Fruit fly (Drosophila melanogaster) whole organism, embryonic: Measurements from ENCODE around the gene CG10338.

ENCODE experiments used
- Antp ChIP-seq: fragments of 200-800 bp; sonication (Bioruptor generic); optimal IDR thresholded peaks from 3 replicates; lab custom pipeline; 2016; ENCODE audit warnings: missing biosample characterization, missing genetic modification characterization
- Atf3 ChIP-seq: fragments of 200-800 bp; sonication (Bioruptor generic); optimal IDR thresholded peaks from 3 replicates; lab custom pipeline; 2016; ENCODE audit warnings: missing biosample characterization, missing genetic modification characterization
- CG10274 ChIP-seq: fragments of 200-800 bp; sonication (Bioruptor generic); optimal IDR thresholded peaks from 3 replicates; lab custom pipeline; 2017; ENCODE audit warnings: missing biosample characterization, mild to moderate bottlenecking, missing genetic modification characterization
- CG11247 ChIP-seq: fragments of 200-800 bp; sonication (Bioruptor generic); IDR thresholded peaks from 2 replicates; pipeline ENCODE4 v1.3.6; 2022; ENCODE audit warnings: missing biosample characterization, missing genetic modification characterization
- CG14667 ChIP-seq: fragments of 200-800 bp; sonication (Bioruptor generic); IDR thresholded peaks from 2 replicates; pipeline ENCODE4 v1.3.6; 2022; ENCODE audit warnings: missing biosample characterization, missing genetic modification characterization
- CG1832 ChIP-seq: fragments of 200-800 bp; sonication (Bioruptor generic); optimal IDR thresholded peaks from 2 replicates; lab custom pipeline; 2017; ENCODE audit warnings: missing biosample characterization, mild to moderate bottlenecking, missing genetic modification characterization, inconsistent platforms
- CG2199 ChIP-seq: fragments of 200-800 bp; sonication (Bioruptor generic); IDR thresholded peaks from 3 replicates; pipeline ENCODE4 v1.3.6; 2022; ENCODE audit warnings: missing biosample characterization, missing genetic modification characterization
- CG3407 ChIP-seq: fragments of 200-800 bp; sonication (Bioruptor generic); optimal IDR thresholded peaks from 2 replicates; lab custom pipeline; 2018; ENCODE audit warnings: missing biosample characterization, mild to moderate bottlenecking, missing genetic modification characterization
- CG34422 ChIP-seq: fragments of 200-800 bp; sonication (Bioruptor generic); IDR thresholded peaks from 3 replicates; pipeline ENCODE4 v1.3.6; 2022; ENCODE audit warnings: missing biosample characterization, missing genetic modification characterization
- CG5245 ChIP-seq: fragments of 200-800 bp; sonication (Bioruptor generic); optimal IDR thresholded peaks from 3 replicates; lab custom pipeline; 2016; ENCODE audit warnings: missing biosample characterization, missing genetic modification characterization
- CG6689 ChIP-seq: fragments of 200-800 bp; sonication (Bioruptor generic); IDR thresholded peaks from 2 replicates; pipeline ENCODE4 v1.3.6; 2022; ENCODE audit warnings: missing biosample characterization, missing genetic modification characterization
- CG7928 ChIP-seq: fragments of 200-800 bp; sonication (Bioruptor generic); optimal IDR thresholded peaks from 2 replicates; lab custom pipeline; 2017; ENCODE audit warnings: missing biosample characterization, mild to moderate bottlenecking, missing genetic modification characterization
- CG8290 ChIP-seq, 3 experiments: fragments of 200-800 bp; sonication (Bioruptor generic); optimal IDR thresholded peaks; 2 replicates each; lab custom pipeline; 2016 to 2019; ENCODE audit warnings: missing biosample characterization in 3 of 3, missing genetic modification characterization in 3 of 3, mild to moderate bottlenecking in 2 of 3, moderate library complexity in 1 of 3
- CG9609 ChIP-seq: fragments of 200-800 bp; sonication (Bioruptor generic); optimal IDR thresholded peaks from 3 replicates; lab custom pipeline; 2016; ENCODE audit warnings: missing biosample characterization, missing genetic modification characterization
- CG9932 ChIP-seq: fragments of 200-800 bp; sonication (Bioruptor generic); IDR thresholded peaks from 2 replicates; pipeline ENCODE4 v1.3.6; 2022; ENCODE audit warnings: missing biosample characterization, missing genetic modification characterization
- D ChIP-seq, 2 experiments: fragments of 200-800 bp in 1 of 2; fragments of >200 bp in 1 of 2; sonication (Bioruptor generic) in 1 of 2; optimal IDR thresholded peaks; 2 replicates in 1 of 2; 3 replicates in 1 of 2; lab custom pipeline; 2017; ENCODE audit warnings: mild to moderate bottlenecking in 1 of 2, missing biosample characterization in 1 of 2, missing genetic modification characterization in 1 of 2, missing genetic modification reagents in 1 of 2
- Ets97D ChIP-seq: fragments of 200-800 bp; sonication (Bioruptor generic); optimal IDR thresholded peaks from 3 replicates; lab custom pipeline; 2016; ENCODE audit warnings: missing biosample characterization, missing genetic modification characterization
- Hr3 ChIP-seq: fragments of 200-800 bp; sonication (Bioruptor generic); optimal IDR thresholded peaks from 3 replicates; lab custom pipeline; 2016; ENCODE audit warnings: missing biosample characterization, missing genetic modification characterization
- Kr ChIP-seq: fragments of 200-800 bp; sonication (Bioruptor generic); optimal IDR thresholded peaks from 2 replicates; lab custom pipeline; 2017; ENCODE audit warnings: missing biosample characterization, mild to moderate bottlenecking, missing genetic modification characterization
- MESR4 ChIP-seq: fragments of 200-800 bp; sonication (Bioruptor generic); optimal IDR thresholded peaks from 2 replicates; lab custom pipeline; 2018; ENCODE audit warnings: missing biosample characterization, mild to moderate bottlenecking, missing genetic modification characterization, moderate library complexity
- Med ChIP-seq: fragments of 200-800 bp; sonication (Bioruptor generic); peaks from one replicate; lab custom pipeline; 2016; ENCODE audit warnings: missing biosample characterization, missing genetic modification characterization, mild to moderate bottlenecking, inconsistent platforms, moderate library complexity
- Meics ChIP-seq: fragments of 200-800 bp; sonication (Bioruptor generic); optimal IDR thresholded peaks from 2 replicates; lab custom pipeline; 2017; ENCODE audit warnings: missing biosample characterization, mild to moderate bottlenecking, missing genetic modification characterization
- NfI ChIP-seq: fragments of 200-800 bp; sonication (Bioruptor generic); optimal IDR thresholded peaks from 3 replicates; lab custom pipeline; 2018; ENCODE audit warnings: missing biosample characterization, mild to moderate bottlenecking, missing genetic modification characterization, moderate library complexity
- Scr ChIP-seq: fragments of 200-800 bp; sonication (Bioruptor generic); IDR thresholded peaks from 2 replicates; pipeline ENCODE4 v1.3.6; 2022; ENCODE audit warnings: missing biosample characterization, missing genetic modification characterization; ENCODE audit not compliant: partially characterized antibody
- Sox100B ChIP-seq: fragments of 200-800 bp; sonication (Bioruptor generic); optimal IDR thresholded peaks from 3 replicates; lab custom pipeline; 2018; ENCODE audit warnings: missing biosample characterization, mild to moderate bottlenecking, missing genetic modification characterization
- Trl ChIP-seq, 3 experiments: fragments of >200 bp in 2 of 3; fragments of 200-800 bp in 1 of 3; sonication (Bioruptor generic) in 1 of 3; optimal IDR thresholded peaks; 2 replicates in 1 of 3; 3 replicates in 2 of 3; lab custom pipeline; 2016 to 2017; ENCODE audit warnings: missing biosample characterization in 1 of 3, missing genetic modification characterization in 1 of 3
- YL-1 ChIP-seq: fragments of 200-800 bp; sonication (Bioruptor generic); optimal IDR thresholded peaks from 3 replicates; lab custom pipeline; 2017; ENCODE audit warnings: missing biosample characterization, mild to moderate bottlenecking, missing genetic modification characterization
- amos ChIP-seq: fragments of 200-800 bp; sonication (Bioruptor generic); IDR thresholded peaks from 2 replicates; pipeline ENCODE4 v1.3.6; 2022; ENCODE audit warnings: missing biosample characterization, missing genetic modification characterization; ENCODE audit not compliant: partially characterized antibody
- cad ChIP-seq: fragments of >200 bp; optimal IDR thresholded peaks from 2 replicates; lab custom pipeline; 2017; ENCODE audit warnings: missing biosample characterization, missing genetic modification characterization
- caup ChIP-seq: fragments of 200-800 bp; sonication (Bioruptor generic); optimal IDR thresholded peaks from 3 replicates; lab custom pipeline; 2017; ENCODE audit warnings: missing biosample characterization, mild to moderate bottlenecking, missing genetic modification characterization, moderate library complexity; ENCODE audit not compliant: severe bottlenecking
- chinmo ChIP-seq: fragments of 200-800 bp; sonication (Bioruptor generic); IDR thresholded peaks from 4 replicates; pipeline ENCODE4 v1.3.6; 2022; ENCODE audit warnings: missing biosample characterization, missing genetic modification characterization; ENCODE audit not compliant: partially characterized antibody
- ci ChIP-seq: fragments of 200-800 bp; sonication (Bioruptor generic); IDR thresholded peaks from 3 replicates; pipeline ENCODE4 v1.3.6; 2022; ENCODE audit warnings: missing biosample characterization, missing genetic modification characterization
- dan ChIP-seq: fragments of 200-800 bp; sonication (Bioruptor generic); IDR thresholded peaks from 2 replicates; pipeline ENCODE4 v1.3.6; 2022; ENCODE audit warnings: missing biosample characterization, missing genetic modification characterization
- en ChIP-seq: fragments of 200-800 bp; sonication (Bioruptor generic); optimal IDR thresholded peaks from 2 replicates; lab custom pipeline; 2016; ENCODE audit warnings: missing biosample characterization, missing genetic modification characterization
- eve ChIP-seq, 2 experiments: fragments of >200 bp; optimal IDR thresholded peaks; 2 replicates each; lab custom pipeline; 2017; ENCODE audit warnings: missing biosample characterization in 2 of 2, missing genetic modification characterization in 2 of 2
- fu2 ChIP-seq: fragments of 200-800 bp; sonication (Bioruptor generic); optimal IDR thresholded peaks from 2 replicates; lab custom pipeline; 2016; ENCODE audit warnings: missing biosample characterization, missing genetic modification characterization
- hth ChIP-seq: fragments of >200 bp; optimal IDR thresholded peaks from 2 replicates; lab custom pipeline; 2017; ENCODE audit warnings: inconsistent platforms
- nerfin-2 ChIP-seq: fragments of 200-800 bp; sonication (Bioruptor generic); IDR thresholded peaks from 2 replicates; pipeline ENCODE4 v1.3.6; 2022; ENCODE audit warnings: missing biosample characterization, missing genetic modification characterization; ENCODE audit not compliant: partially characterized antibody
- odd ChIP-seq: fragments of 200-800 bp; sonication (Bioruptor generic); optimal IDR thresholded peaks from 2 replicates; lab custom pipeline; 2017; ENCODE audit warnings: missing biosample characterization, mild to moderate bottlenecking, missing genetic modification characterization
- p53 ChIP-seq: fragments of 200-800 bp; sonication (Bioruptor generic); optimal IDR thresholded peaks from 2 replicates; lab custom pipeline; 2016; ENCODE audit warnings: missing biosample characterization, missing genetic modification characterization
- pho ChIP-seq: fragments of 200-800 bp; sonication (Bioruptor generic); optimal IDR thresholded peaks from 2 replicates; lab custom pipeline; 2016; ENCODE audit warnings: missing biosample characterization, missing genetic modification characterization
- ro ChIP-seq: fragments of 200-800 bp; sonication (Bioruptor generic); IDR thresholded peaks from 2 replicates; pipeline ENCODE4 v1.3.6; 2022; ENCODE audit warnings: missing biosample characterization, missing genetic modification characterization
- row ChIP-seq: fragments of 200-800 bp; sonication (Bioruptor generic); IDR thresholded peaks from 3 replicates; pipeline ENCODE4 v1.3.6; 2022; ENCODE audit warnings: missing biosample characterization, missing genetic modification characterization
- shn ChIP-seq: fragments of 200-800 bp; sonication (Bioruptor generic); optimal IDR thresholded peaks from 3 replicates; lab custom pipeline; 2016; ENCODE audit warnings: missing biosample characterization, missing genetic modification characterization
- sqz ChIP-seq: fragments of 200-800 bp; sonication (Bioruptor generic); optimal IDR thresholded peaks from 3 replicates; lab custom pipeline; 2018; ENCODE audit warnings: missing biosample characterization, mild to moderate bottlenecking, missing genetic modification characterization
- stwl ChIP-seq: fragments of 200-800 bp; sonication (Bioruptor generic); optimal IDR thresholded peaks from 3 replicates; lab custom pipeline; 2018; ENCODE audit warnings: missing biosample characterization, mild to moderate bottlenecking, missing genetic modification characterization, moderate library complexity
- tgo ChIP-seq: fragments of 200-800 bp; sonication (Bioruptor generic); IDR thresholded peaks from 3 replicates; pipeline ENCODE4 v1.3.6; 2022; ENCODE audit warnings: missing biosample characterization, missing genetic modification characterization
- wor ChIP-seq: fragments of 200-800 bp; sonication (Bioruptor generic); IDR thresholded peaks from 2 replicates; pipeline ENCODE4 v1.3.6; 2022; ENCODE audit warnings: missing biosample characterization, missing genetic modification characterization
- zfh2 ChIP-seq: fragments of 200-800 bp; sonication (Bioruptor generic); optimal IDR thresholded peaks from 2 replicates; lab custom pipeline; 2016; ENCODE audit warnings: missing biosample characterization, missing genetic modification characterization

CG10338 gene

dm6 chr2L:18688646-18689296, 6.7 kb upstream of the CG10338 start, which contains the start of gene msl-1 (continued):
- TF ChIP-seq fu2 (GFP tag; lab: Kevin White, UChicago) (peak; percentile 3), CG5245 (GFP tag; lab: Kevin White, UChicago) (no peak), en (GFP tag; lab: Kevin White, UChicago) (no peak), dan (GFP tag; lab: Robert Waterston, UW) (no peak), Trl (optimal IDR thresholded peaks at IDR 0.05; lab: Kevin White, UChicago) (no peak), Trl (GFP tag; optimal IDR thresholded peaks at IDR 0.05; lab: Kevin White, UChicago) (peak; percentile 15), Med (GFP tag; lab: Kevin White, UChicago) (peak; percentile 86), D (optimal IDR thresholded peaks at IDR 0.05; lab: Kevin White, UChicago) (peak; percentile 25), D (GFP tag; optimal IDR thresholded peaks at IDR 0.05; lab: Kevin White, UChicago) (no peak), MESR4 (GFP tag; lab: Kevin White, UChicago) (peak; percentile 92), tgo (GFP tag; lab: Robert Waterston, UW) (no peak), YL-1 (GFP tag; lab: Kevin White, UChicago) (peak; percentile 65), pho (GFP tag; lab: Kevin White, UChicago) (peak; percentile 29), CG14667 (GFP tag; lab: Robert Waterston, UW) (0 out of 2 replicates have a peak, but pooled peaks have one; percentile 10), row (GFP tag; lab: Robert Waterston, UW) (peak; percentile 97), CG1832 (GFP tag; lab: Kevin White, UChicago) (no peak), CG9932 (GFP tag; lab: Robert Waterston, UW) (peak; percentile 91), CG11247 (GFP tag; lab: Robert Waterston, UW) (peak; percentile 43; the same call in 1 of the 2 replicates), CG3407 (GFP tag; lab: Kevin White, UChicago) (no peak), CG9609 (GFP tag; lab: Kevin White, UChicago) (peak; percentile 20), stwl (peak; percentile 51), ci (peak; percentile 47; the same call in 1 of the 3 replicates), Sox100B (GFP tag; lab: Kevin White, UChicago) (no peak), wor (GFP tag; lab: Robert Waterston, UW) (no peak), Scr (GFP tag; lab: Robert Waterston, UW) (peak; percentile 93), ro (GFP tag; lab: Robert Waterston, UW) (no peak), CG6689 (GFP tag; lab: Robert Waterston, UW) (no peak), shn (GFP tag; lab: Kevin White, UChicago) (peak; percentile 15), CG10274 (no peak), Kr (GFP tag; lab: Kevin White, UChicago) (no peak), CG8290 (GFP tag; optimal IDR thresholded peaks at IDR 0.05; lab: Kevin White, UChicago) (no peak), CG8290 (tag; optimal IDR thresholded peaks at IDR 0.05; lab: Kevin White, UChicago) (peak in 1 of 2 experiments; percentile 49), zfh2 (GFP tag; lab: Kevin White, UChicago) (peak; percentile 55), chinmo (GFP tag; lab: Robert Waterston, UW) (peak; percentile 95; the same call in 2 of the 4 replicates), CG2199 (GFP tag; lab: Robert Waterston, UW) (no peak), CG34422 (GFP tag; lab: Robert Waterston, UW) (peak; percentile 74; the same call in 2 of the 3 replicates), NfI (GFP tag; lab: Kevin White, UChicago) (peak; percentile 40), eve (GFP tag; optimal IDR thresholded peaks at IDR 0.05; lab: Kevin White, UChicago) (no peak), nerfin-2 (GFP tag; lab: Robert Waterston, UW) (peak; percentile 90), Meics (GFP tag; lab: Kevin White, UChicago) (no peak), cad (GFP tag; lab: Kevin White, UChicago) (no peak), p53 (no peak), CG7928 (GFP tag; lab: Kevin White, UChicago) (no peak), sqz (GFP tag; lab: Kevin White, UChicago) (peak; percentile 26), Atf3 (GFP tag; lab: Kevin White, UChicago) (peak; percentile 13), hth (lab: Kevin White, UChicago) (no peak), caup (GFP tag; lab: Kevin White, UChicago) (no peak), Ets97D (GFP tag; lab: Kevin White, UChicago) (peak; percentile 75), Antp (peak; percentile 47), odd (GFP tag; lab: Kevin White, UChicago) (no peak), Hr3 (GFP tag; lab: Kevin White, UChicago) (peak; percentile 12), amos (peak; percentile 98)
